Worm (Caenorhabditis elegans) whole organism, L1 larva: ENCODE data around the gene col-118.

Experiments used
- aha-1 ChIP-seq: fragments of 150-350 bp; optimal IDR thresholded peaks from 2 replicates; lab custom pipeline; 2014; ENCODE audit warnings: missing biosample characterization, missing genetic modification characterization
- aly-2 ChIP-seq: fragments of 150-350 bp; optimal IDR thresholded peaks from 2 replicates; lab custom pipeline; 2014; ENCODE audit warnings: missing biosample characterization, missing genetic modification characterization
- ceh-8 ChIP-seq: fragments of 200-800 bp; sonication (Bioruptor generic); optimal IDR thresholded peaks from 2 replicates; lab custom pipeline; 2018; ENCODE audit warnings: mild to moderate bottlenecking, missing genetic modification characterization, moderate library complexity, missing compliant biosample characterization
- efl-1 ChIP-seq, 4 experiments: fragments of 150-350 bp; optimal IDR thresholded peaks in 3 of 4; peaks in 1 of 4; 1 replicate in 1 of 4; 2 replicates in 3 of 4; lab custom pipeline; 2014; ENCODE audit warnings: missing biosample characterization in 2 of 4, missing genetic modification characterization in 2 of 4, missing genetic modification reagents in 2 of 4
- fkh-10 ChIP-seq: sonication (generic microtip); optimal IDR thresholded peaks from 2 replicates; lab custom pipeline; 2017; ENCODE audit warnings: missing biosample characterization, missing genetic modification reagents, missing genetic modification characterization
- fos-1 ChIP-seq: fragments of 150-350 bp; optimal IDR thresholded peaks from 2 replicates; lab custom pipeline; 2014; ENCODE audit warnings: missing biosample characterization, missing genetic modification characterization
- lsy-2 ChIP-seq, 2 experiments: fragments of 150-350 bp; optimal IDR thresholded peaks; 2 replicates each; lab custom pipeline; 2014; ENCODE audit warnings: missing biosample characterization in 2 of 2, missing genetic modification characterization in 2 of 2
- mep-1 ChIP-seq: fragments of 150-350 bp; optimal IDR thresholded peaks from 2 replicates; lab custom pipeline; 2014; ENCODE audit warnings: missing biosample characterization, missing genetic modification characterization
- snpc-4 ChIP-seq: fragments of 150-350 bp; optimal IDR thresholded peaks from 2 replicates; lab custom pipeline; 2014; ENCODE audit warnings: missing biosample characterization, missing genetic modification characterization
- unc-86 ChIP-seq: sonication (generic microtip); optimal IDR thresholded peaks from 2 replicates; lab custom pipeline; 2016; ENCODE audit warnings: missing genetic modification characterization, missing compliant biosample characterization

- TF ChIP-seq aly-2 (no peak), aha-1 (no peak), fos-1 (no peak), ceh-8 (GFP tag; lab: Kevin White, UChicago) (no peak), unc-86 (tag; lab: Kevin White, UChicago) (no peak), efl-1 (optimal IDR thresholded peaks at IDR 0.05; lab: Kevin White, UChicago) (no peak), efl-1 (GFP tag; optimal IDR thresholded peaks at IDR 0.05 in 1 of 2; lab: Kevin White, UChicago) (no peak), mep-1 (tag; lab: Kevin White, UChicago) (no peak), lsy-2 (tag; optimal IDR thresholded peaks at IDR 0.05; lab: Kevin White, UChicago) (no peak), fkh-10 (GFP tag; lab: Kevin White, UChicago) (no peak), snpc-4 (no peak)
These were observed 40.7 kb upstream of the col-118 start for ce11 chrIV:8807327-8807726.
